Fruit fly (Drosophila melanogaster) whole organism: Measurements from ENCODE around the gene CG13059.

ENCODE experiments used
- Dll ChIP-seq: fragments of >200 bp; optimal IDR thresholded peaks from 2 replicates; lab custom pipeline; 2017
- EcR ChIP-seq, 2 experiments: fragments of >200 bp; optimal IDR thresholded peaks; 2 replicates each; lab custom pipeline; 2017; ENCODE audit warnings: missing biosample characterization in 2 of 2, missing genetic modification characterization in 2 of 2, missing genetic modification reagents in 2 of 2
- pan ChIP-seq: fragments of >200 bp; optimal IDR thresholded peaks from 2 replicates; lab custom pipeline; 2017
- psq ChIP-seq: fragments of >200 bp; optimal IDR thresholded peaks from 2 replicates; lab custom pipeline; 2017
- usp ChIP-seq: fragments of >200 bp; optimal IDR thresholded peaks from 2 replicates; lab custom pipeline; 2017; ENCODE audit warnings: missing biosample characterization, missing genetic modification characterization, mixed read lengths

- TF ChIP-seq Dll (lab: Kevin White, UChicago) (no peak), usp (GFP tag; lab: Kevin White, UChicago) (no peak), EcR (GFP tag; optimal IDR thresholded peaks at IDR 0.05; lab: Kevin White, UChicago) (no peak), pan (lab: Kevin White, UChicago) (no peak), psq (lab: Kevin White, UChicago) (no peak)
Observed at dm6 chr3L:16359795-16360194, 36.3 kb downstream of the CG13059 start.
